Fruit fly (Drosophila melanogaster) whole organism, wandering third instar larva: ENCODE data around the gene Tlk.

Experiments used
- Abd-B ChIP-seq: fragments of >200 bp; optimal IDR thresholded peaks from 2 replicates; lab custom pipeline; 2017; ENCODE audit warnings: missing biosample characterization, missing genetic modification characterization
- CG32264 ChIP-seq: fragments of 200-800 bp; sonication (Bioruptor generic); optimal IDR thresholded peaks from 2 replicates; lab custom pipeline; 2016; ENCODE audit warnings: missing biosample characterization, missing genetic modification characterization
- CG9705 ChIP-seq: fragments of 200-800 bp; sonication (Bioruptor generic); optimal IDR thresholded peaks from 2 replicates; lab custom pipeline; 2018; ENCODE audit warnings: missing biosample characterization, mild to moderate bottlenecking, missing genetic modification characterization
- CrebA ChIP-seq: fragments of 200-800 bp; sonication (Bioruptor generic); optimal IDR thresholded peaks from 2 replicates; lab custom pipeline; 2016; ENCODE audit warnings: missing biosample characterization, mild to moderate bottlenecking, missing genetic modification characterization, borderline replicate concordance
- Dfd ChIP-seq: fragments of >200 bp; optimal IDR thresholded peaks from 2 replicates; lab custom pipeline; 2017; ENCODE audit warnings: missing biosample characterization, missing genetic modification characterization
- Dif ChIP-seq: fragments of 200-275, 200-300 bp; sonication (Bioruptor generic); optimal IDR thresholded peaks from 2 replicates; lab custom pipeline; 2018; ENCODE audit warnings: missing biosample characterization, missing genetic modification characterization; ENCODE audit not compliant: partially characterized antibody
- GATAd ChIP-seq: sonication (Bioruptor generic); optimal IDR thresholded peaks from 2 replicates; lab custom pipeline; 2016; ENCODE audit warnings: missing biosample characterization, missing genetic modification characterization
- HLH106 ChIP-seq: fragments of 200-800 bp; optimal IDR thresholded peaks from 3 replicates; lab custom pipeline; 2019; ENCODE audit warnings: missing biosample characterization, mild to moderate bottlenecking, missing genetic modification characterization, moderate library complexity
- Hnf4 ChIP-seq: fragments of 200-800 bp; sonication (Bioruptor generic); optimal IDR thresholded peaks from 2 replicates; lab custom pipeline; 2016; ENCODE audit warnings: missing biosample characterization, mild to moderate bottlenecking, missing genetic modification characterization
- Hr78 ChIP-seq: fragments of >200 bp; optimal IDR thresholded peaks from 2 replicates; lab custom pipeline; 2017; ENCODE audit warnings: missing biosample characterization, missing genetic modification characterization
- Hr83 ChIP-seq: fragments of 200-300 bp; sonication (Bioruptor generic); optimal IDR thresholded peaks from 2 replicates; lab custom pipeline; 2016; ENCODE audit warnings: missing biosample characterization, mild to moderate bottlenecking, missing genetic modification characterization, moderate library complexity; ENCODE audit not compliant: poor library complexity, severe bottlenecking
- Jra ChIP-seq: sonication (Bioruptor generic); optimal IDR thresholded peaks from 2 replicates; lab custom pipeline; 2016; ENCODE audit warnings: missing biosample characterization, missing genetic modification characterization
- Mio ChIP-seq: sonication (Bioruptor generic); optimal IDR thresholded peaks from 2 replicates; lab custom pipeline; 2016; ENCODE audit warnings: missing biosample characterization, missing genetic modification characterization
- OdsH ChIP-seq: fragments of 200-800 bp; sonication (Bioruptor generic); optimal IDR thresholded peaks from 2 replicates; lab custom pipeline; 2016; ENCODE audit warnings: missing biosample characterization, mild to moderate bottlenecking, missing genetic modification characterization
- Rel ChIP-seq, 2 experiments: fragments of 200-800 bp; sonication (Bioruptor generic) in 1 of 2; optimal IDR thresholded peaks; 2 replicates in 1 of 2; 3 replicates in 1 of 2; lab custom pipeline; 2016 to 2019; ENCODE audit warnings: mild to moderate bottlenecking in 2 of 2, missing biosample characterization in 2 of 2, missing genetic modification characterization in 2 of 2, moderate library complexity in 1 of 2
- Sp1 ChIP-seq: fragments of 200-800 bp; sonication (Bioruptor generic); optimal IDR thresholded peaks from 3 replicates; lab custom pipeline; 2019; ENCODE audit warnings: missing biosample characterization, mild to moderate bottlenecking, missing genetic modification characterization, moderate library complexity
- Vsx2 ChIP-seq: fragments of 200-300, 225-300 bp; sonication (Bioruptor generic); optimal IDR thresholded peaks from 2 replicates; lab custom pipeline; 2018; ENCODE audit warnings: missing biosample characterization, missing genetic modification characterization; ENCODE audit not compliant: partially characterized antibody
- br ChIP-seq: fragments of 200-800 bp; sonication (Bioruptor generic); optimal IDR thresholded peaks from 2 replicates; lab custom pipeline; 2016; ENCODE audit warnings: missing biosample characterization, missing genetic modification characterization
- brk ChIP-seq: fragments of 200-800 bp; sonication (Bioruptor generic); optimal IDR thresholded peaks from 2 replicates; lab custom pipeline; 2016; ENCODE audit warnings: missing biosample characterization, mild to moderate bottlenecking, missing genetic modification characterization
- dl ChIP-seq, 2 experiments: fragments of 175-275, 200-275 bp in 1 of 2; fragments of 200-275 bp in 1 of 2; sonication (Bioruptor generic); optimal IDR thresholded peaks; lab custom pipeline; 2018; ENCODE audit warnings: mild to moderate bottlenecking in 2 of 2, missing biosample characterization in 2 of 2, missing genetic modification characterization in 2 of 2, moderate library complexity in 2 of 2; ENCODE audit not compliant: partially characterized antibody in 2 of 2, insufficient read depth in 1 of 2
- dmrt93B ChIP-seq: fragments of 200-800 bp; sonication (Bioruptor generic); optimal IDR thresholded peaks from 2 replicates; lab custom pipeline; 2018; ENCODE audit warnings: missing biosample characterization, mild to moderate bottlenecking, missing genetic modification characterization
- dsf ChIP-seq: sonication (Bioruptor generic); optimal IDR thresholded peaks from 2 replicates; lab custom pipeline; 2016; ENCODE audit warnings: missing biosample characterization, missing genetic modification characterization, borderline replicate concordance
- ey ChIP-seq: fragments of 200-800 bp; sonication (Bioruptor generic); optimal IDR thresholded peaks from 2 replicates; lab custom pipeline; 2016; ENCODE audit warnings: missing biosample characterization, missing genetic modification characterization
- foxo ChIP-seq, 2 experiments: fragments of 200-800 bp; sonication (Bioruptor generic); optimal IDR thresholded peaks; 2 replicates in 1 of 2; 3 replicates in 1 of 2; lab custom pipeline; 2016 to 2017; ENCODE audit warnings: missing biosample characterization in 2 of 2, missing genetic modification characterization in 2 of 2
- fru ChIP-seq: fragments of 200-800 bp; sonication (Bioruptor generic); optimal IDR thresholded peaks from 3 replicates; lab custom pipeline; 2016; ENCODE audit warnings: missing biosample characterization, mild to moderate bottlenecking, missing genetic modification characterization
- h ChIP-seq: fragments of 200-800 bp; sonication (Bioruptor generic); optimal IDR thresholded peaks from 3 replicates; lab custom pipeline; 2016; ENCODE audit warnings: missing biosample characterization, mild to moderate bottlenecking, missing genetic modification characterization
- jim ChIP-seq: fragments of 175-275, 200-325 bp; sonication (Bioruptor generic); optimal IDR thresholded peaks from 2 replicates; lab custom pipeline; 2016; ENCODE audit warnings: missing biosample characterization, mild to moderate bottlenecking, missing genetic modification characterization
- lola ChIP-seq: fragments of >200 bp; optimal IDR thresholded peaks from 2 replicates; lab custom pipeline; 2017; ENCODE audit warnings: missing biosample characterization, missing genetic modification characterization
- pan ChIP-seq: fragments of >200 bp; optimal IDR thresholded peaks from 2 replicates; lab custom pipeline; 2017
- psq ChIP-seq: fragments of 200-800 bp; sonication (Bioruptor generic); optimal IDR thresholded peaks from 3 replicates; lab custom pipeline; 2017; ENCODE audit warnings: missing biosample characterization, mild to moderate bottlenecking, missing genetic modification characterization, moderate library complexity
- rgr ChIP-seq: fragments of 200-800 bp; sonication (Bioruptor generic); optimal IDR thresholded peaks from 3 replicates; lab custom pipeline; 2016; ENCODE audit warnings: missing biosample characterization, mild to moderate bottlenecking, missing genetic modification characterization
- sage ChIP-seq: fragments of 200-800 bp; sonication (Bioruptor generic); optimal IDR thresholded peaks from 2 replicates; lab custom pipeline; 2016; ENCODE audit warnings: missing biosample characterization, mild to moderate bottlenecking, missing genetic modification characterization
- sv ChIP-seq: fragments of 200-800 bp; sonication (Bioruptor generic); optimal IDR thresholded peaks from 3 replicates; lab custom pipeline; 2016; ENCODE audit warnings: missing biosample characterization, missing genetic modification characterization
- usp ChIP-seq: fragments of >200 bp; optimal IDR thresholded peaks from 2 replicates; lab custom pipeline; 2017; ENCODE audit warnings: missing biosample characterization, missing genetic modification characterization
- woc ChIP-seq: sonication (Bioruptor generic); optimal IDR thresholded peaks from 2 replicates; lab custom pipeline; 2016; ENCODE audit warnings: missing biosample characterization, mild to moderate bottlenecking, missing genetic modification characterization

The Tlk gene

dm6 chrX:3674829-3675228 lies 45.0 kb upstream of the Tlk start:
- no peak for TF ChIP-seq Hr83 (GFP tag; lab: Kevin White, UChicago)
- no peak for TF ChIP-seq Rel (GFP tag; optimal IDR thresholded peaks at IDR 0.05; lab: Kevin White, UChicago)
- TF ChIP-seq Rel (tag; optimal IDR thresholded peaks at IDR 0.05; lab: Kevin White, UChicago) = no peak
- no peak for TF ChIP-seq rgr
- TF ChIP-seq Abd-B = no peak
- no peak for TF ChIP-seq Sp1 (GFP tag; lab: Kevin White, UChicago)
- no peak for TF ChIP-seq br
- TF ChIP-seq Hnf4 (GFP tag; lab: Kevin White, UChicago) = no peak
- TF ChIP-seq ey (GFP tag; lab: Kevin White, UChicago) = no peak
- TF ChIP-seq usp = no peak
- no peak for TF ChIP-seq pan (lab: Kevin White, UChicago)
- TF ChIP-seq foxo (GFP tag; optimal IDR thresholded peaks at IDR 0.05; lab: Kevin White, UChicago) = no peak
- no peak for TF ChIP-seq jim (GFP tag; lab: Kevin White, UChicago)

- TF ChIP-seq HLH106 (tag; lab: Kevin White, UChicago) (no peak), dmrt93B (GFP tag; lab: Kevin White, UChicago) (no peak), GATAd (GFP tag; lab: Kevin White, UChicago) (no peak), Dfd (GFP tag; lab: Kevin White, UChicago) (no peak), Hr78 (GFP tag; lab: Kevin White, UChicago) (no peak), br (no peak), sv (no peak), Rel (GFP tag; optimal IDR thresholded peaks at IDR 0.05; lab: Kevin White, UChicago) (no peak), Rel (tag; optimal IDR thresholded peaks at IDR 0.05; lab: Kevin White, UChicago) (no peak), fru (no peak), CG9705 (GFP tag; lab: Kevin White, UChicago) (no peak)
Measured at dm6 chrX:3675538-3675937, 44.3 kb upstream of the Tlk start.

dm6 chrX:3676469-3677155 lies 43.2 kb upstream of the Tlk start:
- TF ChIP-seq Vsx2 (GFP tag; lab: Kevin White, UChicago) = peak; percentile 26
- peak; percentile 86 for TF ChIP-seq CrebA (GFP tag; lab: Kevin White, UChicago)
- peak; percentile 34 for TF ChIP-seq sage
- no peak for TF ChIP-seq Rel (GFP tag; optimal IDR thresholded peaks at IDR 0.05; lab: Kevin White, UChicago)
- TF ChIP-seq Rel (tag; optimal IDR thresholded peaks at IDR 0.05; lab: Kevin White, UChicago) = peak; percentile 14
- no peak for TF ChIP-seq rgr
- TF ChIP-seq GATAd (GFP tag; lab: Kevin White, UChicago) = no peak
- peak; percentile 25 for TF ChIP-seq Sp1 (GFP tag; lab: Kevin White, UChicago)
- no peak for TF ChIP-seq Hnf4 (GFP tag; lab: Kevin White, UChicago)
- TF ChIP-seq Dif (GFP tag; lab: Kevin White, UChicago) = peak; percentile 74
- TF ChIP-seq dl (GFP tag; optimal IDR thresholded peaks at IDR 0.05; lab: Kevin White, UChicago; ENCODE audit: insufficient read depth in 1 of 2, partially characterized antibody in 2 of 2) = peak in 1 of 2 experiments; percentile 81
- TF ChIP-seq psq (GFP tag; lab: Kevin White, UChicago) = peak; percentile 89
- TF ChIP-seq jim (GFP tag; lab: Kevin White, UChicago) = no peak

dm6 chrX:3677156-3677846 lies 42.5 kb upstream of the Tlk start:
- no peak for TF ChIP-seq Rel (GFP tag; optimal IDR thresholded peaks at IDR 0.05; lab: Kevin White, UChicago)
- TF ChIP-seq Rel (tag; optimal IDR thresholded peaks at IDR 0.05; lab: Kevin White, UChicago) = peak; percentile 62
- TF ChIP-seq fru = no peak
- no peak for TF ChIP-seq lola (GFP tag; lab: Kevin White, UChicago)
- no peak for TF ChIP-seq jim (GFP tag; lab: Kevin White, UChicago)
- no peak for TF ChIP-seq Hr78 (GFP tag; lab: Kevin White, UChicago)
- TF ChIP-seq sv = no peak
- no peak for TF ChIP-seq Sp1 (GFP tag; lab: Kevin White, UChicago)
- TF ChIP-seq sage = no peak
- TF ChIP-seq h = peak; percentile 61
- no peak for TF ChIP-seq Abd-B
- TF ChIP-seq CrebA (GFP tag; lab: Kevin White, UChicago) = peak; percentile 80
- TF ChIP-seq Hr83 (GFP tag; lab: Kevin White, UChicago) = peak; percentile 67
- no peak for TF ChIP-seq dsf
- TF ChIP-seq dl (GFP tag; optimal IDR thresholded peaks at IDR 0.05; lab: Kevin White, UChicago; ENCODE audit: insufficient read depth in 1 of 2, partially characterized antibody in 2 of 2) = peak; percentile 51 to 79
- TF ChIP-seq OdsH (GFP tag; lab: Kevin White, UChicago) = no peak
- TF ChIP-seq Dif (GFP tag; lab: Kevin White, UChicago) = peak; percentile 68
- TF ChIP-seq foxo (GFP tag; optimal IDR thresholded peaks at IDR 0.05; lab: Kevin White, UChicago) = no peak
- TF ChIP-seq br = no peak
- TF ChIP-seq Mio = peak; percentile 30
- no peak for TF ChIP-seq brk (GFP tag; lab: Kevin White, UChicago)
- peak; percentile 55 for TF ChIP-seq GATAd (GFP tag; lab: Kevin White, UChicago)
- TF ChIP-seq dmrt93B (GFP tag; lab: Kevin White, UChicago) = no peak
- peak; percentile 17 for TF ChIP-seq CG32264
- TF ChIP-seq Vsx2 (GFP tag; lab: Kevin White, UChicago) = no peak
- TF ChIP-seq rgr = no peak
- TF ChIP-seq woc (GFP tag; lab: Kevin White, UChicago) = no peak
- no peak for TF ChIP-seq psq (GFP tag; lab: Kevin White, UChicago)
- no peak for TF ChIP-seq CG9705 (GFP tag; lab: Kevin White, UChicago)
- no peak for TF ChIP-seq ey (GFP tag; lab: Kevin White, UChicago)
- TF ChIP-seq Hnf4 (GFP tag; lab: Kevin White, UChicago) = no peak
- TF ChIP-seq Jra (GFP tag; lab: Kevin White, UChicago) = peak; percentile 25
- TF ChIP-seq Dfd (GFP tag; lab: Kevin White, UChicago) = no peak
